Fruit fly (Drosophila melanogaster): ENCODE results near the gene Alms1b.

The Alms1b gene

dm6 chrX:4649751-4650150 is 19.0 kb upstream of the Alms1b start, which contains the start of the genes Cbp80 and Torsin (continued):
- TF ChIP-seq Bgb (GFP tag; IDR thresholded peaks at IDR 0.05; ENCODE audit: partially characterized antibody): peak; percentile 85
- no peak for TF ChIP-seq CG10565 (GFP tag; optimal IDR thresholded peaks at IDR 0.05)
- no peak for TF ChIP-seq CG18011 (GFP tag; optimal IDR thresholded peaks at IDR 0.05)
- TF ChIP-seq slbo (GFP tag; IDR thresholded peaks at IDR 0.05): peak; percentile 48; the same call in 1 of the 2 replicates
- peak; percentile 84 for TF ChIP-seq CG6791 (GFP tag; IDR thresholded peaks at IDR 0.05; ENCODE audit: partially characterized antibody)
- no peak for TF ChIP-seq bigmax (GFP tag; optimal IDR thresholded peaks at IDR 0.05)
- no peak for TF ChIP-seq kah (GFP tag; optimal IDR thresholded peaks at IDR 0.05)
- TF ChIP-seq zen (tag; optimal IDR thresholded peaks at IDR 0.05): peak; percentile 8
- TF ChIP-seq MESR4 (GFP tag; optimal IDR thresholded peaks at IDR 0.05): peak; percentile 43
- peak; percentile 30 for TF ChIP-seq CG2120 (GFP tag; optimal IDR thresholded peaks at IDR 0.05)
- no peak for TF ChIP-seq sens-2 (GFP tag; IDR thresholded peaks at IDR 0.05)
- TF ChIP-seq CG13424 (tag; optimal IDR thresholded peaks at IDR 0.05): no peak
- TF ChIP-seq caup (GFP tag; optimal IDR thresholded peaks at IDR 0.05; ENCODE audit: severe bottlenecking): no peak
- no peak for TF ChIP-seq luna (GFP tag; optimal IDR thresholded peaks at IDR 0.05)
- TF ChIP-seq nmo (GFP tag; optimal IDR thresholded peaks at IDR 0.05): peak; percentile 42
- peak; percentile 26 for TF ChIP-seq CG10267 (tag; optimal IDR thresholded peaks at IDR 0.05)
- peak; percentile 94 for TF ChIP-seq CG14860 (GFP tag; IDR thresholded peaks at IDR 0.05; ENCODE audit: partially characterized antibody)
- no peak for TF ChIP-seq her (GFP tag; optimal IDR thresholded peaks at IDR 0.05)
- TF ChIP-seq CG9932 (GFP tag; IDR thresholded peaks at IDR 0.05): peak; percentile 45; the same call in 1 of the 2 replicates
- peak; percentile 74 for TF ChIP-seq CG1603 (tag; optimal IDR thresholded peaks at IDR 0.05)
- no peak for TF ChIP-seq CG6854 (GFP tag; optimal IDR thresholded peaks at IDR 0.05)
- TF ChIP-seq inv (GFP tag; IDR thresholded peaks at IDR 0.05; ENCODE audit: partially characterized antibody): peak; percentile 80
- peak; percentile 76 for TF ChIP-seq sens (GFP tag)
- TF ChIP-seq Oli (tag; optimal IDR thresholded peaks at IDR 0.05): no peak
- TF ChIP-seq dm (GFP tag; optimal IDR thresholded peaks at IDR 0.05): peak; percentile 49
- peak; percentile 14 for TF ChIP-seq wek (GFP tag; optimal IDR thresholded peaks at IDR 0.05)
- no peak for TF ChIP-seq wor (GFP tag; IDR thresholded peaks at IDR 0.05)
- peak; percentile 47; the same call in 1 of the 2 replicates for TF ChIP-seq sob (GFP tag; IDR thresholded peaks at IDR 0.05)
- TF ChIP-seq CG17802 (tag; optimal IDR thresholded peaks at IDR 0.05): peak; percentile 58
- peak; percentile 56 for TF ChIP-seq stwl (tag; optimal IDR thresholded peaks at IDR 0.05)
- TF ChIP-seq CG8281 (tag; optimal IDR thresholded peaks at IDR 0.05): no peak
- no peak for TF ChIP-seq CG3163 (GFP tag; optimal IDR thresholded peaks at IDR 0.05)
- peak; percentile 91 for TF ChIP-seq hb (GFP tag; IDR thresholded peaks at IDR 0.05; ENCODE audit: partially characterized antibody)
- TF ChIP-seq Ets97D (GFP tag; optimal IDR thresholded peaks at IDR 0.05): peak; percentile 13
- peak; percentile 75 for TF ChIP-seq Opbp (GFP tag; IDR thresholded peaks at IDR 0.05; ENCODE audit: partially characterized antibody)
- TF ChIP-seq Ravus (GFP tag; IDR thresholded peaks at IDR 0.05): no peak
- TF ChIP-seq Nf-YC (tag; optimal IDR thresholded peaks at IDR 0.05): peak; percentile 20
- TF ChIP-seq CG30020 (tag; optimal IDR thresholded peaks at IDR 0.05): peak; percentile 7
- peak; percentile 81 for TF ChIP-seq BEAF-32 (GFP tag; optimal IDR thresholded peaks at IDR 0.05)
- peak; percentile 92 for TF ChIP-seq Sry-δ (GFP tag; optimal IDR thresholded peaks at IDR 0.05)
- peak; percentile 100 for TF ChIP-seq HLH4C (GFP tag; IDR thresholded peaks at IDR 0.05; ENCODE audit: partially characterized antibody)
- no peak for TF ChIP-seq CG12236 (GFP tag; optimal IDR thresholded peaks at IDR 0.05)
- peak; percentile 84; the same call in 2 of the 4 replicates for TF ChIP-seq chinmo (GFP tag; IDR thresholded peaks at IDR 0.05; ENCODE audit: partially characterized antibody)
- no peak for TF ChIP-seq gcm (GFP tag; optimal IDR thresholded peaks at IDR 0.05)
- peak; percentile 7 for TF ChIP-seq YL-1 (GFP tag; optimal IDR thresholded peaks at IDR 0.05)
- peak; percentile 93 for TF ChIP-seq vnd (GFP tag; IDR thresholded peaks at IDR 0.05; ENCODE audit: partially characterized antibody)
- no peak for TF ChIP-seq jing (GFP tag; optimal IDR thresholded peaks at IDR 0.05)
- peak; percentile 93 for TF ChIP-seq sna (GFP tag; IDR thresholded peaks at IDR 0.05; ENCODE audit: partially characterized antibody)
- peak in 1 of 2 experiments; percentile 44 for TF ChIP-seq Pdp1 (GFP tag; optimal IDR thresholded peaks at IDR 0.05)
